Worm (Caenorhabditis elegans) whole organism, L1 larva: ENCODE measurements around the gene pbs-3.

Experiments used
- grh-1 ChIP-seq: fragments of 200-800 bp; sonication (Bioruptor generic); IDR thresholded peaks from 2 replicates; pipeline ENCODE4 v1.3.6; 2022; ENCODE audit warnings: missing genetic modification reagents, missing genetic modification characterization, missing compliant biosample characterization
- lsy-2 ChIP-seq, 2 experiments: fragments of 150-350 bp; optimal IDR thresholded peaks; 2 replicates each; lab custom pipeline; 2014; ENCODE audit warnings: missing biosample characterization in 2 of 2, missing genetic modification characterization in 2 of 2
- skn-1 ChIP-seq: fragments of 150-350 bp; optimal IDR thresholded peaks from 2 replicates; lab custom pipeline; 2014; ENCODE audit warnings: missing biosample characterization, missing genetic modification characterization
- snu-23 ChIP-seq: sonication (generic microtip); optimal IDR thresholded peaks from 2 replicates; lab custom pipeline; 2016; ENCODE audit warnings: missing genetic modification characterization, missing compliant biosample characterization
- unc-62 ChIP-seq: fragments of 150-350 bp; optimal IDR thresholded peaks from 2 replicates; lab custom pipeline; 2014; ENCODE audit warnings: missing biosample characterization, missing genetic modification reagents, missing genetic modification characterization
- unc-86 ChIP-seq: sonication (generic microtip); optimal IDR thresholded peaks from 2 replicates; lab custom pipeline; 2016; ENCODE audit warnings: missing genetic modification characterization, missing compliant biosample characterization
- xbp-1 ChIP-seq: sonication (generic microtip); optimal IDR thresholded peaks from 2 replicates; lab custom pipeline; 2016; ENCODE audit warnings: missing genetic modification characterization, missing compliant biosample characterization

ce11 chrII:4943849-4944248 lies 11.4 kb downstream of the pbs-3 start, which contains the start of gene mdt-4:
- no peak for TF ChIP-seq skn-1 (tag; lab: Kevin White, UChicago)
- no peak for TF ChIP-seq lsy-2 (tag; optimal IDR thresholded peaks at IDR 0.05; lab: Kevin White, UChicago)
- no peak for TF ChIP-seq unc-62 (GFP tag; lab: Kevin White, UChicago)
- TF ChIP-seq grh-1 (GFP tag; lab: Robert Waterston, UW), result no peak
- no peak for TF ChIP-seq snu-23 (GFP tag; lab: Kevin White, UChicago)
- TF ChIP-seq unc-86 (tag; lab: Kevin White, UChicago), result no peak
- TF ChIP-seq xbp-1 (tag; lab: Kevin White, UChicago), result no peak
